Fruit fly (Drosophila melanogaster): ENCODE measurements around the gene Acbp4.
A peak's percentile ranks its signal among the peaks of the same experiment; 100 is the strongest.

The Acbp4 gene

DNA sequence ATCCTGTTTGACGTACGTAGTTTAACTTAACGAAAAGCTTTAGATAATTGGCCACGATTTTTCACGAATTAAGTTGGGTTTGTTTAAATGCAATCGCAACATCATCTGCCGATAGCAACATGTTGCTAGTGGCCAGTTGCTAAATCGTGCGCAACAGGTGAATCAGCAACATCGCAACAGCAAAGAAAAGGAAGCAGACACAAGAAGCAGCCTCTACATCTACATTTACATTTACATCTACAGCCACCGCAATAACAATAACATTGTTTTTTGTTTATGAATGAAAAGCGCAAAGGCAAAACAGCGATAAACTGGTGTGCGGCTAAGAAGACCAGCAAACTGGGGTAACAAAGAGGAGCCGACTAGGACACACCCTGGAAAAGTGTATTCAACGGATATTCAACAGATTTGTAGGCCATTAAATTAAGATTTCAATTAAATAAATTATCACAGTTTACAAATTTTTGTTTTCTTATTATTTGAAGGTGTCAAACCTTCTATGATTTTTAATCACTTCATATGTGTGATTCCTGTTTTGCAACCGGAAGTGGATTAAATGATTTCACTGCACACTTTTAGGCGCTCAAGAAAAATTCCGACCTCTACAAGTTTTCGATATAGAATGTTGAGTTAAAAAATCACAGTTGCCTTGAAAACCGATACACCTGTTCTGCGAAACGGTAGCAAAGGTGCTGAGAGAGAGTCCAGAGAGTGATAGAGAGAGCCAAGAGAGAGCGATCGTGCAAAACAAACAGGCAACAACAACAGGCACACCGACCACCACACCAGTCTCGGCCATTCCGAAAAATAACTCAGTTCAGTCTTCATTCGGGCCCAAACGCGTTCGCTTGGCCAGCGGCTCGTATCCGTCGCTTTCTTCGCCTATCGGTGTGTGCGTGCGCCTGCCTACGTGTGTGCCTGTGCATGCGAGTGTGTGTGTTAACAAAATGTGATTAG is 5.9 kb upstream of the Acbp4 start, which contains the start of gene melt (continued):
- TF ChIP-seq Max (GFP tag; optimal IDR thresholded peaks at IDR 0.05) (peak; percentile 91), CG1233 (GFP tag; optimal IDR thresholded peaks at IDR 0.05) (peak; percentile 90), Dad (GFP tag; optimal IDR thresholded peaks at IDR 0.05) (peak; percentile 87), Scr (GFP tag; IDR thresholded peaks at IDR 0.05; ENCODE audit: partially characterized antibody) (no peak), CG3065 (GFP tag; optimal IDR thresholded peaks at IDR 0.05) (peak; percentile 68), pho (GFP tag; optimal IDR thresholded peaks at IDR 0.05) (peak; percentile 93), Six4 (GFP tag; optimal IDR thresholded peaks at IDR 0.05) (peak; percentile 83), hth (optimal IDR thresholded peaks at IDR 0.05) (no peak), nerfin-1 (tag; optimal IDR thresholded peaks at IDR 0.05) (peak; percentile 83), Ets65A (GFP tag) (peak; percentile 98), btn (GFP tag; optimal IDR thresholded peaks at IDR 0.05) (peak; percentile 81), Sox102F (GFP tag; optimal IDR thresholded peaks at IDR 0.05) (peak; percentile 84), pb (GFP tag; optimal IDR thresholded peaks at IDR 0.05) (peak; percentile 83), CG18599 (GFP tag; optimal IDR thresholded peaks at IDR 0.05) (peak; percentile 85), lbe (GFP tag; optimal IDR thresholded peaks at IDR 0.05) (peak; percentile 64), CG10979 (tag; optimal IDR thresholded peaks at IDR 0.05) (peak; percentile 89), NK7.1 (GFP tag; optimal IDR thresholded peaks at IDR 0.05) (peak; percentile 86), fd96Cb (tag; optimal IDR thresholded peaks at IDR 0.05) (peak; percentile 87), fru (optimal IDR thresholded peaks at IDR 0.05) (no peak), CG18764 (GFP tag; optimal IDR thresholded peaks at IDR 0.05) (peak; percentile 71), ERR (GFP tag; optimal IDR thresholded peaks at IDR 0.05) (peak; percentile 76), CG11093 (GFP tag; IDR thresholded peaks at IDR 0.05) (peak; percentile 82; the same call in 2 of the 3 replicates), bbx (GFP tag; IDR thresholded peaks at IDR 0.05; ENCODE audit: partially characterized antibody) (peak; percentile 49; the same call in 1 of the 2 replicates), Hr78 (GFP tag; optimal IDR thresholded peaks at IDR 0.05) (peak in 1 of 2 experiments; percentile 45), crp (GFP tag; optimal IDR thresholded peaks at IDR 0.05) (peak in 1 of 2 experiments; percentile 46), psq (GFP tag; optimal IDR thresholded peaks at IDR 0.05) (peak; percentile 96), Bteb2 (GFP tag; optimal IDR thresholded peaks at IDR 0.05) (peak; percentile 83), ftz-f1 (GFP tag; optimal IDR thresholded peaks at IDR 0.05) (no peak), H2.0 (GFP tag; IDR thresholded peaks at IDR 0.05) (peak; percentile 53), CG1602 (GFP tag; optimal IDR thresholded peaks at IDR 0.05) (peak; percentile 89), org-1 (GFP tag; optimal IDR thresholded peaks at IDR 0.05) (peak; percentile 89), Sry-δ (GFP tag; optimal IDR thresholded peaks at IDR 0.05) (peak; percentile 50), dimm (GFP tag; IDR thresholded peaks at IDR 0.05) (0 out of 2 replicates have a peak, but pooled peaks have one; percentile 25), pzg (GFP tag; optimal IDR thresholded peaks at IDR 0.05) (no peak), CG17186 (GFP tag; optimal IDR thresholded peaks at IDR 0.05) (peak; percentile 5), corto (GFP tag; optimal IDR thresholded peaks at IDR 0.05) (no peak), otp (GFP tag; IDR thresholded peaks at IDR 0.05) (peak; percentile 62), MBD-R2 (GFP tag; IDR thresholded peaks at IDR 0.05) (peak; percentile 36; the same call in 1 of the 2 replicates), CG15696 (tag; optimal IDR thresholded peaks at IDR 0.05) (peak; percentile 79), sens-2 (GFP tag; IDR thresholded peaks at IDR 0.05) (peak; percentile 43; the same call in 1 of the 2 replicates), CG6175 (GFP tag; IDR thresholded peaks at IDR 0.05) (no peak), CG5953 (GFP tag; IDR thresholded peaks at IDR 0.05) (0 out of 2 replicates have a peak, but pooled peaks have one; percentile 10), CG14441 (GFP tag; IDR thresholded peaks at IDR 0.05) (peak; percentile 65; the same call in 1 of the 2 replicates), CG31365 (tag; optimal IDR thresholded peaks at IDR 0.05) (no peak), lab (GFP tag; optimal IDR thresholded peaks at IDR 0.05) (peak; percentile 85), CG2889 (GFP tag; IDR thresholded peaks at IDR 0.05) (peak; percentile 75), CG11504 (tag; optimal IDR thresholded peaks at IDR 0.05) (peak; percentile 100), CG7745 (tag; optimal IDR thresholded peaks at IDR 0.05) (no peak)

Measured in whole organism, embryonic.